Worm (Caenorhabditis elegans): Measurements from ENCODE around the gene T08G5.1.

Gene T08G5.1

DNA sequence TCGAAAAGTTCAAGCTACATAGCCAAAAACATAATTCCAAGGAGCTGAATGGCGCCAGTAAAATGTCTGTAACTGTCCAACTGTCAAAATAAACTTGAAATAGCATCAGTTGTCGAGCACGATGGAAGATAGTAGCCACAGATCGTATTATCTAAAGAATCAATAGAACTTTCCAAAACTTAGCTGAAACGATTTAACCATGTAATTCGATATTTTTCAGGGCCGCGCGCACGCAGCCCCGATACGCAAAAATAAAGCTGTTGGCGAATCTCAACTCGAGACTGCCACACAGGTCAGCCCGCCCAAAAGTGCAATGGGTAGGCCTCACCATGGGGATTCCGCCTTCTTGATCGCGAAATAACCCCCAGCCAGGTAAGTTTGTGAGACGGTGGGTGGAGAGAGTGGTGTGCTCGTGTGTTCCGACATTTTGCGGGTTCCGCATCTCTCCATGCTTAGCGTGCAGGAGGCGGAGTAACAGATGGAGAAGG lies 9.7 kb downstream of the T08G5.1 start (continued):
- TF ChIP-seq C06A6.2 (GFP tag; conservative IDR thresholded peaks at IDR 0.05) = 0 out of 2 replicates have a peak, but pooled peaks have one; percentile 20
- peak; percentile 42 for TF ChIP-seq xnd-1 (tag; optimal IDR thresholded peaks at IDR 0.05)
- peak; percentile 52; the same call in 1 of the 2 replicates for TF ChIP-seq K11D2.4 (GFP tag; IDR thresholded peaks at IDR 0.05)
- TF ChIP-seq mcd-1 (GFP tag; IDR thresholded peaks at IDR 0.05) = peak; percentile 86
- TF ChIP-seq hrde-1 (tag; optimal IDR thresholded peaks at IDR 0.05; ENCODE audit: borderline replicate concordance) = peak; percentile 84
- peak; percentile 84 for TF ChIP-seq ceh-100 (GFP tag; IDR thresholded peaks at IDR 0.05)
- TF ChIP-seq snpc-4 (GFP tag; optimal IDR thresholded peaks at IDR 0.05) = peak; percentile 89
- TF ChIP-seq snpc-4 (tag; optimal IDR thresholded peaks at IDR 0.05) = peak; percentile 93 to 99 (median 96)
- TF ChIP-seq ztf-3 (GFP tag; optimal IDR thresholded peaks at IDR 0.05) = no peak
- TF ChIP-seq mel-28 (tag; optimal IDR thresholded peaks at IDR 0.05; ENCODE audit: borderline replicate concordance) = no peak
- TF ChIP-seq efl-1 (GFP tag; optimal IDR thresholded peaks at IDR 0.05) = peak; percentile 15
- TF ChIP-seq bed-1 (GFP tag; IDR thresholded peaks at IDR 0.05) = no peak
- 0 out of 2 replicates have a peak, but pooled peaks have one; percentile 22 for TF ChIP-seq ztf-6 (GFP tag; IDR thresholded peaks at IDR 0.05)
- TF ChIP-seq Y79H2A.3 (GFP tag; conservative IDR thresholded peaks at IDR 0.05) = no peak
- peak; percentile 91 for TF ChIP-seq repo-1 (tag; optimal IDR thresholded peaks at IDR 0.05)
- TF ChIP-seq B0035.1 (tag; optimal IDR thresholded peaks at IDR 0.05) = peak; percentile 38
- TF ChIP-seq lin-35 (GFP tag; optimal IDR thresholded peaks at IDR 0.05) = peak in 1 of 3 experiments; percentile 50
- peak; percentile 54 for TF ChIP-seq ceh-91 (GFP tag; IDR thresholded peaks at IDR 0.05)
- peak; percentile 34 for TF ChIP-seq nhr-80 (tag; optimal IDR thresholded peaks at IDR 0.05)
- TF ChIP-seq F33H1.4 (GFP tag; IDR thresholded peaks at IDR 0.05) = peak; percentile 66
- TF ChIP-seq unc-62 (GFP tag; optimal IDR thresholded peaks at IDR 0.05) = no peak
- peak; percentile 76 for TF ChIP-seq F52B5.7 (tag; optimal IDR thresholded peaks at IDR 0.05)
- peak; percentile 83 for TF ChIP-seq snpc-3.4 (tag; optimal IDR thresholded peaks at IDR 0.05)
- TF ChIP-seq aptf-2 (GFP tag; conservative IDR thresholded peaks at IDR 0.05) = peak; percentile 74; the same call in 1 of the 2 replicates
- TF ChIP-seq aptf-3 (GFP tag; IDR thresholded peaks at IDR 0.05) = 0 out of 2 replicates have a peak, but pooled peaks have one; percentile 52
- TF ChIP-seq ama-1 (optimal IDR thresholded peaks at IDR 0.05) = peak; percentile 84
- no peak for TF ChIP-seq ama-1 (GFP tag; optimal IDR thresholded peaks at IDR 0.05)
- peak; percentile 94 for TF ChIP-seq him-1 (tag; optimal IDR thresholded peaks at IDR 0.05)
- TF ChIP-seq unc-130 (GFP tag; optimal IDR thresholded peaks at IDR 0.05) = peak; percentile 28

DNA sequence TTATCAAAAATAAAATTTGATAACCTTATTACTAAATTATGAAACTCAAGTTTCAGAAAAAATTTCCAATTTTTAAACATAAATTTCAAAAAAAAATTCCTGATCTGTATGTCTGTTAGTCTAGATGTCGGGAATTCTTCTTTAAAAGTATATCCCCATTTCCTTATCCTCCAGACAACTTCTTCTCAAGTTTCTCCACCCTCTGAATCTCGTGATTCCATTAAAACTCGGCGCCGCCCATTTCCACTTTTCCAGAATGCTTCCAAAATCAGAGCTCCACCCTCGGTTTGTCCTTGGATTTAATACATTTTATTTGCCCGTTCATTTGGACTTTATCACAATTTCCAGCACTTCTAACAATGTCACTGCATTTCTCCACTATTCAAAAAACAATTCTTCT lies 15.1 kb downstream of the T08G5.1 start, which contains the start of gene ins-10:
Gene ins-10 (plus strand): TSS at position 301 of the 400 bp plus-strand sequence.
- TF ChIP-seq ceh-27 (GFP tag; optimal IDR thresholded peaks at IDR 0.05) (no peak), pbrm-1 (GFP tag; IDR thresholded peaks at IDR 0.05) (no peak), F57C9.4 (tag; optimal IDR thresholded peaks at IDR 0.05) (no peak), C06A6.2 (GFP tag; conservative IDR thresholded peaks at IDR 0.05) (no peak), hmg-20 (GFP tag; IDR thresholded peaks at IDR 0.05) (no peak), snpc-1.1 (tag; optimal IDR thresholded peaks at IDR 0.05; ENCODE audit: insufficient read depth) (no peak), C17E4.6 (GFP tag; IDR thresholded peaks at IDR 0.05) (no peak), fkh-3 (tag; optimal IDR thresholded peaks at IDR 0.05) (no peak)
